Fruit fly (Drosophila melanogaster): Measurements from ENCODE around the gene RluA-2.

Gene RluA-2

DNA sequence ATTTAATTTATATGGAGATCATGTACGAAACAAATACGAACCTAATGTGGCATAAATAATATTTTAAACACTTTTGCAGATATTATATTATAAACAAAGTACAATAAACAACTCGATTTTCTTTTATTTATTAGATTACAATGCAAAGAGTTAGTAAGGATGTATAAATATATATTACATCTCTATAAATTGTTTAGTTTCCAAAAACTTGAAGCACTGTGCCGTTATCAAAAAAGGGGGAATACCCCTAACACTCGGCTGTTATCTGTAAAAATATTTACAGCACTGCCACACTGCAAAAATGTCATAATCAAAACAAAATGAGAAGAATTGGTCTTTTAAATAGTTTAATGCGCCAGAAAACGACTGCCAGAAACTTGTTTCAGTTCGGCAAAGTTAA lies 48.3 kb upstream of the RluA-2 start, which contains the start of gene CG5188 (continued):
- TF ChIP-seq Med (GFP tag): peak; percentile 65
- no peak for TF ChIP-seq CG12744 (GFP tag; optimal IDR thresholded peaks at IDR 0.05)
- no peak for TF ChIP-seq ro (GFP tag; IDR thresholded peaks at IDR 0.05)
- peak; percentile 42 for TF ChIP-seq gcm (GFP tag; optimal IDR thresholded peaks at IDR 0.05)
- no peak for TF ChIP-seq maf-S (GFP tag; optimal IDR thresholded peaks at IDR 0.05)
- TF ChIP-seq Poxn (GFP tag; IDR thresholded peaks at IDR 0.05): no peak
- no peak for TF ChIP-seq CG12299 (tag; optimal IDR thresholded peaks at IDR 0.05)
- peak; percentile 52 for TF ChIP-seq CG9797 (GFP tag; optimal IDR thresholded peaks at IDR 0.05)
- peak; percentile 60 for TF ChIP-seq CG7556 (GFP tag; optimal IDR thresholded peaks at IDR 0.05)
- no peak for TF ChIP-seq CG18599 (GFP tag; optimal IDR thresholded peaks at IDR 0.05)
- no peak for TF ChIP-seq jigr1 (GFP tag; IDR thresholded peaks at IDR 0.05)
- no peak for TF ChIP-seq Doc3 (GFP tag; IDR thresholded peaks at IDR 0.05; ENCODE audit: partially characterized antibody)
- TF ChIP-seq CkIIα-i1 (GFP tag; IDR thresholded peaks at IDR 0.05): no peak
- peak; percentile 10 for TF ChIP-seq Six4 (GFP tag; optimal IDR thresholded peaks at IDR 0.05)
- no peak for TF ChIP-seq D (optimal IDR thresholded peaks at IDR 0.05)
- TF ChIP-seq D (GFP tag; optimal IDR thresholded peaks at IDR 0.05): no peak
- peak; percentile 2 for TF ChIP-seq CG10431 (GFP tag; optimal IDR thresholded peaks at IDR 0.05)
- no peak for TF ChIP-seq CG15479 (GFP tag; optimal IDR thresholded peaks at IDR 0.05)
- peak; percentile 65 for TF ChIP-seq CG11504 (tag; optimal IDR thresholded peaks at IDR 0.05)
- TF ChIP-seq mirr (GFP tag; optimal IDR thresholded peaks at IDR 0.05): no peak
- peak; percentile 43 for TF ChIP-seq CG18764 (GFP tag; optimal IDR thresholded peaks at IDR 0.05)
- TF ChIP-seq Xrp1 (GFP tag; IDR thresholded peaks at IDR 0.05): peak; percentile 62; the same call in 1 of the 2 replicates
- no peak for TF ChIP-seq org-1 (GFP tag; optimal IDR thresholded peaks at IDR 0.05)
- TF ChIP-seq CG17802 (tag; optimal IDR thresholded peaks at IDR 0.05): no peak
- no peak for TF ChIP-seq Meics (GFP tag; optimal IDR thresholded peaks at IDR 0.05)
- peak; percentile 44; the same call in 1 of the 2 replicates for TF ChIP-seq Drgx (GFP tag; IDR thresholded peaks at IDR 0.05)
- peak in 1 of 2 experiments; percentile 98 for TF ChIP-seq Pdp1 (GFP tag; optimal IDR thresholded peaks at IDR 0.05)
- TF ChIP-seq Nf-YC (tag; optimal IDR thresholded peaks at IDR 0.05): peak; percentile 45
- peak; percentile 20 for TF ChIP-seq CG7271 (tag; optimal IDR thresholded peaks at IDR 0.05)
- TF ChIP-seq unpg (GFP tag; optimal IDR thresholded peaks at IDR 0.05): peak; percentile 54
- TF ChIP-seq CG6175 (GFP tag; IDR thresholded peaks at IDR 0.05): no peak
- TF ChIP-seq Blimp-1 (GFP tag; optimal IDR thresholded peaks at IDR 0.05): no peak
- no peak for TF ChIP-seq CG2875 (GFP tag; optimal IDR thresholded peaks at IDR 0.05)
- TF ChIP-seq btn (GFP tag; optimal IDR thresholded peaks at IDR 0.05): no peak
- TF ChIP-seq CG15073 (GFP tag; optimal IDR thresholded peaks at IDR 0.05): no peak
- no peak for TF ChIP-seq CG8478 (optimal IDR thresholded peaks at IDR 0.05)
- TF ChIP-seq CG10147 (GFP tag; optimal IDR thresholded peaks at IDR 0.05): no peak
- TF ChIP-seq CG17568 (GFP tag; optimal IDR thresholded peaks at IDR 0.05): no peak
- TF ChIP-seq NfI (GFP tag; optimal IDR thresholded peaks at IDR 0.05): peak; percentile 47
- peak; percentile 41 for TF ChIP-seq CG13894 (tag; optimal IDR thresholded peaks at IDR 0.05)
- no peak for TF ChIP-seq NC2α (GFP tag; optimal IDR thresholded peaks at IDR 0.05)
- no peak for TF ChIP-seq CG7357 (GFP tag; IDR thresholded peaks at IDR 0.05)
- no peak for TF ChIP-seq CG31388 (GFP tag; optimal IDR thresholded peaks at IDR 0.05)
- TF ChIP-seq Bgb (GFP tag; IDR thresholded peaks at IDR 0.05; ENCODE audit: partially characterized antibody): peak; percentile 16; the same call in 1 of the 2 replicates
- no peak for TF ChIP-seq CG10366 (GFP tag; IDR thresholded peaks at IDR 0.05)
- TF ChIP-seq sug (tag; optimal IDR thresholded peaks at IDR 0.05): peak; percentile 35
- TF ChIP-seq Stat92E (GFP tag; optimal IDR thresholded peaks at IDR 0.05): no peak
- peak; percentile 90 for TF ChIP-seq stwl (tag; optimal IDR thresholded peaks at IDR 0.05)
- TF ChIP-seq repo (GFP tag; optimal IDR thresholded peaks at IDR 0.05): no peak
- no peak for TF ChIP-seq br (optimal IDR thresholded peaks at IDR 0.05)
- TF ChIP-seq CG6854 (GFP tag; optimal IDR thresholded peaks at IDR 0.05): no peak
